Fruit fly (Drosophila melanogaster): Measurements from ENCODE around the gene Npc1a.

The Npc1a gene

dm6 chr2L:10265129-10265528 lies 44.1 kb upstream of the Npc1a start, which contains the start of gene Mob3 (continued):
- TF ChIP-seq emc (GFP tag; optimal IDR thresholded peaks at IDR 0.05) (no peak), Trl (optimal IDR thresholded peaks at IDR 0.05) (no peak), Trl (GFP tag; optimal IDR thresholded peaks at IDR 0.05) (no peak), jing (GFP tag; optimal IDR thresholded peaks at IDR 0.05) (no peak), CG12219 (GFP tag; optimal IDR thresholded peaks at IDR 0.05) (no peak), fd96Cb (tag; optimal IDR thresholded peaks at IDR 0.05) (no peak), Vsx1 (GFP tag; optimal IDR thresholded peaks at IDR 0.05) (no peak), pfk (GFP tag; optimal IDR thresholded peaks at IDR 0.05) (peak; percentile 95), row (GFP tag; IDR thresholded peaks at IDR 0.05) (peak; percentile 42; the same call in 1 of the 3 replicates), zfh1 (GFP tag; IDR thresholded peaks at IDR 0.05) (no peak), ato (GFP tag; IDR thresholded peaks at IDR 0.05; ENCODE audit: partially characterized antibody) (no peak), ftz-f1 (GFP tag; optimal IDR thresholded peaks at IDR 0.05) (no peak), CG9932 (GFP tag; IDR thresholded peaks at IDR 0.05) (no peak), CG6813 (GFP tag; optimal IDR thresholded peaks at IDR 0.05) (no peak), B-H2 (GFP tag; optimal IDR thresholded peaks at IDR 0.05) (no peak), Fer3 (tag; optimal IDR thresholded peaks at IDR 0.05) (no peak), croc (GFP tag; conservative IDR thresholded peaks at IDR 0.05) (no peak), zen (tag; optimal IDR thresholded peaks at IDR 0.05) (no peak), btn (GFP tag; optimal IDR thresholded peaks at IDR 0.05) (no peak), CG12155 (GFP tag; optimal IDR thresholded peaks at IDR 0.05) (no peak), ap (GFP tag; IDR thresholded peaks at IDR 0.05) (no peak), Lhr (GFP tag; optimal IDR thresholded peaks at IDR 0.05) (no peak), Ravus (GFP tag; IDR thresholded peaks at IDR 0.05) (no peak), luna (GFP tag; optimal IDR thresholded peaks at IDR 0.05) (no peak), lilli (GFP tag; optimal IDR thresholded peaks at IDR 0.05) (no peak), CG8765 (GFP tag; IDR thresholded peaks at IDR 0.05) (no peak), her (GFP tag; optimal IDR thresholded peaks at IDR 0.05) (no peak), CG12391 (tag; optimal IDR thresholded peaks at IDR 0.05) (no peak), bbx (GFP tag; IDR thresholded peaks at IDR 0.05; ENCODE audit: partially characterized antibody) (peak; percentile 34; the same call in 1 of the 2 replicates), CG34224 (GFP tag; IDR thresholded peaks at IDR 0.05; ENCODE audit: partially characterized antibody) (0 out of 3 replicates have a peak, but pooled peaks have one; percentile 54), vvl (GFP tag; IDR thresholded peaks at IDR 0.05) (no peak), sim (GFP tag; IDR thresholded peaks at IDR 0.05) (no peak), Dref (GFP tag; IDR thresholded peaks at IDR 0.05) (peak; percentile 70), sna (GFP tag; IDR thresholded peaks at IDR 0.05; ENCODE audit: partially characterized antibody) (0 out of 2 replicates have a peak, but pooled peaks have one; percentile 24), Dll (GFP tag; IDR thresholded peaks at IDR 0.05; ENCODE audit: partially characterized antibody) (peak; percentile 55; the same call in 1 of the 4 replicates), dati (GFP tag; IDR thresholded peaks at IDR 0.05) (no peak), Abd-B (GFP tag; optimal IDR thresholded peaks at IDR 0.05) (no peak), CG17912 (GFP tag; optimal IDR thresholded peaks at IDR 0.05) (no peak), CG34376 (GFP tag; optimal IDR thresholded peaks at IDR 0.05) (peak; percentile 0), CG11093 (GFP tag; IDR thresholded peaks at IDR 0.05) (no peak), CG6791 (GFP tag; IDR thresholded peaks at IDR 0.05; ENCODE audit: partially characterized antibody) (no peak), TFAM (GFP tag; optimal IDR thresholded peaks at IDR 0.05) (no peak), Ssrp (tag; optimal IDR thresholded peaks at IDR 0.05) (no peak), salm (tag; optimal IDR thresholded peaks at IDR 0.05) (no peak), Chrac-16 (GFP tag; optimal IDR thresholded peaks at IDR 0.05) (no peak), bab2 (GFP tag; optimal IDR thresholded peaks at IDR 0.05) (no peak), bcd (GFP tag; optimal IDR thresholded peaks at IDR 0.05) (no peak), CG1233 (GFP tag; optimal IDR thresholded peaks at IDR 0.05) (no peak), CG32772 (GFP tag; IDR thresholded peaks at IDR 0.05) (no peak), CG8924 (tag; optimal IDR thresholded peaks at IDR 0.05) (no peak), CG12299 (tag; optimal IDR thresholded peaks at IDR 0.05) (no peak), CG14014 (GFP tag; IDR thresholded peaks at IDR 0.05) (no peak)
